Fruit fly (Drosophila melanogaster): ENCODE measurements around the gene stg.

dm6 chr3R:29290588-29291530 is 35.3 kb upstream of the stg start:
- TF ChIP-seq CTCF (optimal IDR thresholded peaks at IDR 0.05) = no peak
- no peak for TF ChIP-seq CG8478 (optimal IDR thresholded peaks at IDR 0.05)

All from S2 (cell line).